Fruit fly (Drosophila melanogaster) whole organism, embryonic: ENCODE results near the gene BORCS6.

ENCODE experiments used
- Ada2b ChIP-seq: fragments of 200-800 bp; sonication (Bioruptor generic); IDR thresholded peaks from 2 replicates; pipeline ENCODE4 v1.3.6; 2022; ENCODE audit warnings: missing biosample characterization, missing genetic modification characterization
- Blimp-1 ChIP-seq: fragments of 200-800 bp; sonication (Bioruptor generic); optimal IDR thresholded peaks from 3 replicates; lab custom pipeline; 2018; ENCODE audit warnings: missing biosample characterization, missing genetic modification characterization, mild to moderate bottlenecking, moderate library complexity, missing genetic modification reagents
- CG10147 ChIP-seq: fragments of 200-800 bp; sonication (Bioruptor generic); optimal IDR thresholded peaks from 2 replicates; lab custom pipeline; 2019; ENCODE audit warnings: missing biosample characterization, mild to moderate bottlenecking, missing genetic modification characterization, moderate library complexity
- CG10321 ChIP-seq: fragments of 200-800 bp; sonication (Bioruptor generic); IDR thresholded peaks from 2 replicates; pipeline ENCODE4 v1.3.6; 2022; ENCODE audit warnings: missing biosample characterization, missing genetic modification characterization
- CG10366 ChIP-seq: fragments of 200-800 bp; sonication (Bioruptor generic); IDR thresholded peaks from 2 replicates; pipeline ENCODE4 v1.3.6; 2022; ENCODE audit warnings: missing biosample characterization, missing genetic modification characterization
- CG10959 ChIP-seq: fragments of 200-800 bp; sonication (Bioruptor generic); IDR thresholded peaks from 2 replicates; pipeline ENCODE4 v1.3.6; 2022; ENCODE audit warnings: missing biosample characterization, missing genetic modification characterization
- CG12219 ChIP-seq: fragments of 200-800 bp; sonication (Bioruptor generic); optimal IDR thresholded peaks from 3 replicates; lab custom pipeline; 2018; ENCODE audit warnings: missing biosample characterization, mild to moderate bottlenecking, missing genetic modification characterization
- CG12236 ChIP-seq: fragments of 200-800 bp; sonication (Bioruptor generic); optimal IDR thresholded peaks from 2 replicates; lab custom pipeline; 2016; ENCODE audit warnings: missing biosample characterization, missing genetic modification characterization
- CG13775 ChIP-seq: fragments of 200-800 bp; sonication (Bioruptor generic); optimal IDR thresholded peaks from 3 replicates; lab custom pipeline; 2017; ENCODE audit warnings: missing biosample characterization, mild to moderate bottlenecking, missing genetic modification characterization
- CG13894 ChIP-seq: fragments of 200-800 bp; sonication (Bioruptor generic); optimal IDR thresholded peaks from 3 replicates; lab custom pipeline; 2018; ENCODE audit warnings: missing biosample characterization, mild to moderate bottlenecking, missing genetic modification characterization, moderate library complexity
- CG14441 ChIP-seq: fragments of 200-800 bp; sonication (Bioruptor generic); IDR thresholded peaks from 2 replicates; pipeline ENCODE4 v1.3.6; 2022; ENCODE audit warnings: missing biosample characterization, missing genetic modification characterization
- CG15011 ChIP-seq: fragments of 200-800 bp; sonication (Bioruptor generic); optimal IDR thresholded peaks from 3 replicates; lab custom pipeline; 2018; ENCODE audit warnings: missing biosample characterization, mild to moderate bottlenecking, missing genetic modification characterization
- CG18011 ChIP-seq: fragments of 200-800 bp; sonication (Bioruptor generic); optimal IDR thresholded peaks from 2 replicates; lab custom pipeline; 2017; ENCODE audit warnings: missing biosample characterization, missing genetic modification characterization, mild to moderate bottlenecking, moderate library complexity, missing genotype
- CG18262 ChIP-seq: fragments of 200-800 bp; optimal IDR thresholded peaks from 3 replicates; lab custom pipeline; 2019; ENCODE audit warnings: missing biosample characterization, mild to moderate bottlenecking, missing genetic modification characterization, moderate library complexity
- CG18599 ChIP-seq: fragments of 200-800 bp; sonication (Bioruptor generic); optimal IDR thresholded peaks from 3 replicates; lab custom pipeline; 2017; ENCODE audit warnings: missing biosample characterization, missing genetic modification characterization, mild to moderate bottlenecking, moderate library complexity, missing genetic modification reagents
- CG2889 ChIP-seq: fragments of 200-800 bp; sonication (Bioruptor generic); IDR thresholded peaks from 3 replicates; pipeline ENCODE4 v1.3.6; 2022; ENCODE audit warnings: missing biosample characterization, missing genetic modification characterization
- CG30431 ChIP-seq: fragments of 200-800 bp; sonication (Bioruptor generic); optimal IDR thresholded peaks from 2 replicates; lab custom pipeline; 2017; ENCODE audit warnings: missing biosample characterization, missing genetic modification characterization
- CG3281 ChIP-seq: fragments of 200-800 bp; sonication (Bioruptor generic); optimal IDR thresholded peaks from 3 replicates; lab custom pipeline; 2017; ENCODE audit warnings: missing biosample characterization, mild to moderate bottlenecking, missing genetic modification characterization
- CG4328 ChIP-seq: fragments of 200-800 bp; sonication (Bioruptor generic); optimal IDR thresholded peaks from 3 replicates; lab custom pipeline; 2017; ENCODE audit warnings: missing biosample characterization, missing genetic modification reagents, missing genetic modification characterization
- CG4424 ChIP-seq: fragments of 200-800 bp; sonication (Bioruptor generic); optimal IDR thresholded peaks from 3 replicates; lab custom pipeline; 2016; ENCODE audit warnings: missing biosample characterization, missing genetic modification characterization
- CG4730 ChIP-seq: fragments of 200-800 bp; sonication (Bioruptor generic); IDR thresholded peaks from 2 replicates; pipeline ENCODE4 v1.3.6; 2022; ENCODE audit warnings: missing biosample characterization, missing genetic modification characterization
- CG6683 ChIP-seq: fragments of 200-800 bp; sonication (Bioruptor generic); optimal IDR thresholded peaks from 2 replicates; lab custom pipeline; 2017; ENCODE audit warnings: missing biosample characterization, mild to moderate bottlenecking, missing genetic modification characterization, missing genetic modification reagents
- CG6765 ChIP-seq: fragments of 200-800 bp; sonication (Bioruptor generic); optimal IDR thresholded peaks from 3 replicates; lab custom pipeline; 2017; ENCODE audit warnings: missing biosample characterization, mild to moderate bottlenecking, missing genetic modification characterization
- CG7839 ChIP-seq: fragments of 200-800 bp; sonication (Bioruptor generic); optimal IDR thresholded peaks from 3 replicates; lab custom pipeline; 2018; ENCODE audit warnings: missing biosample characterization, mild to moderate bottlenecking, missing genetic modification characterization, moderate library complexity
- CHES-1-like ChIP-seq: fragments of 200-800 bp; sonication (Bioruptor generic); optimal IDR thresholded peaks from 2 replicates; lab custom pipeline; 2016; ENCODE audit warnings: missing biosample characterization, missing genetic modification characterization
- CoRest ChIP-seq: fragments of 200-800 bp; sonication (Bioruptor generic); optimal IDR thresholded peaks from 3 replicates; lab custom pipeline; 2018; ENCODE audit warnings: missing biosample characterization, mild to moderate bottlenecking, missing genetic modification characterization, moderate library complexity
- Dad ChIP-seq: fragments of 200-800 bp; sonication (Bioruptor generic); optimal IDR thresholded peaks from 3 replicates; lab custom pipeline; 2016; ENCODE audit warnings: missing biosample characterization, missing genetic modification characterization
- Dek ChIP-seq: fragments of 200-800 bp; sonication (Bioruptor generic); optimal IDR thresholded peaks from 3 replicates; lab custom pipeline; 2019; ENCODE audit warnings: missing biosample characterization, mild to moderate bottlenecking, missing genetic modification characterization, moderate library complexity
- E2f2 ChIP-seq: fragments of 200-800 bp; sonication (Bioruptor generic); IDR thresholded peaks from 2 replicates; pipeline ENCODE4 v1.3.6; 2022; ENCODE audit warnings: missing biosample characterization, missing genetic modification characterization
- ERR ChIP-seq: fragments of 200-800 bp; sonication (Bioruptor generic); optimal IDR thresholded peaks from 2 replicates; lab custom pipeline; 2016; ENCODE audit warnings: missing biosample characterization, missing genetic modification characterization
- Elba2 ChIP-seq: fragments of 200-800 bp; sonication (Bioruptor generic); optimal IDR thresholded peaks from 3 replicates; lab custom pipeline; 2016; ENCODE audit warnings: missing biosample characterization, missing genetic modification characterization
- GATAe ChIP-seq: fragments of 200-800 bp; sonication (Bioruptor generic); conservative IDR thresholded peaks from 2 replicates; pipeline ENCODE4 v1.3.6; 2022; ENCODE audit warnings: missing biosample characterization, missing genetic modification characterization
- Gug ChIP-seq: fragments of 200-800 bp; sonication (Bioruptor generic); IDR thresholded peaks from 4 replicates; pipeline ENCODE4 v1.3.6; 2022; ENCODE audit warnings: missing biosample characterization, missing genetic modification characterization
- Hey ChIP-seq: fragments of 200-800 bp; sonication (Bioruptor generic); optimal IDR thresholded peaks from 3 replicates; lab custom pipeline; 2018; ENCODE audit warnings: missing biosample characterization, mild to moderate bottlenecking, missing genetic modification characterization
- Lim3 ChIP-seq: fragments of 200-800 bp; sonication (Bioruptor generic); IDR thresholded peaks from 2 replicates; pipeline ENCODE4 v1.3.6; 2022; ENCODE audit warnings: missing biosample characterization, missing genetic modification characterization
- Rx ChIP-seq: fragments of 200-800 bp; sonication (Bioruptor generic); IDR thresholded peaks from 2 replicates; pipeline ENCODE4 v1.3.6; 2022; ENCODE audit warnings: missing biosample characterization, missing genetic modification characterization
- ase ChIP-seq: fragments of 200-800 bp; sonication (Bioruptor generic); IDR thresholded peaks from 3 replicates; pipeline ENCODE4 v1.3.6; 2022; ENCODE audit warnings: missing biosample characterization, missing genetic modification characterization
- cas ChIP-seq: fragments of 200-800 bp; sonication (Bioruptor generic); IDR thresholded peaks from 2 replicates; pipeline ENCODE4 v1.3.6; 2022; ENCODE audit warnings: missing biosample characterization, missing genetic modification characterization
- cwo ChIP-seq: fragments of 200-800 bp; sonication (Bioruptor generic); optimal IDR thresholded peaks from 3 replicates; lab custom pipeline; 2017; ENCODE audit warnings: missing biosample characterization, missing genetic modification characterization, mild to moderate bottlenecking, moderate library complexity, missing genetic modification reagents
- emc ChIP-seq: fragments of 200-800 bp; sonication (Bioruptor generic); optimal IDR thresholded peaks from 2 replicates; lab custom pipeline; 2016; ENCODE audit warnings: missing biosample characterization, missing genetic modification characterization
- h ChIP-seq: fragments of >200 bp; optimal IDR thresholded peaks from 2 replicates; lab custom pipeline; 2017
- ind ChIP-seq: fragments of 200-800 bp; sonication (Bioruptor generic); optimal IDR thresholded peaks from 3 replicates; lab custom pipeline; 2016; ENCODE audit warnings: missing biosample characterization, missing genetic modification characterization
- lab ChIP-seq: fragments of 200-800 bp; sonication (Bioruptor generic); optimal IDR thresholded peaks from 3 replicates; lab custom pipeline; 2017; ENCODE audit warnings: missing biosample characterization, missing genetic modification characterization, mild to moderate bottlenecking, moderate library complexity, missing genetic modification reagents
- nau ChIP-seq: fragments of 200-800 bp; sonication (Bioruptor generic); optimal IDR thresholded peaks from 3 replicates; lab custom pipeline; 2017; ENCODE audit warnings: missing biosample characterization, mild to moderate bottlenecking, missing genetic modification characterization, missing genetic modification reagents
- run ChIP-seq: fragments of 200-800 bp; sonication (Bioruptor generic); optimal IDR thresholded peaks from 3 replicates; lab custom pipeline; 2018; ENCODE audit warnings: missing biosample characterization, mild to moderate bottlenecking, missing genetic modification characterization
- schlank ChIP-seq: fragments of 200-800 bp; sonication (Bioruptor generic); optimal IDR thresholded peaks from 2 replicates; lab custom pipeline; 2018; ENCODE audit warnings: missing biosample characterization, mild to moderate bottlenecking, missing genetic modification characterization
- sna ChIP-seq: fragments of 200-800 bp; sonication (Bioruptor generic); IDR thresholded peaks from 2 replicates; pipeline ENCODE4 v1.3.6; 2022; ENCODE audit warnings: missing biosample characterization, missing genetic modification characterization; ENCODE audit not compliant: partially characterized antibody
- tio ChIP-seq: fragments of 200-800 bp; sonication (Bioruptor generic); optimal IDR thresholded peaks from 2 replicates; lab custom pipeline; 2017; ENCODE audit warnings: missing biosample characterization, missing genetic modification characterization, inconsistent platforms
- wdn ChIP-seq: fragments of 200-800 bp; sonication (Bioruptor generic); IDR thresholded peaks from 2 replicates; pipeline ENCODE4 v1.3.6; 2022; ENCODE audit warnings: missing biosample characterization, missing genetic modification characterization
- zf30C ChIP-seq: fragments of 200-800 bp; sonication (Bioruptor generic); optimal IDR thresholded peaks from 3 replicates; lab custom pipeline; 2018; ENCODE audit warnings: missing biosample characterization, mild to moderate bottlenecking, missing genetic modification characterization

Gene BORCS6

dm6 chr3L:563002-563627 is 22.5 kb downstream of the BORCS6 start (continued):
- TF ChIP-seq CG3281 (GFP tag; lab: Kevin White, UChicago) (peak; percentile 61), h (no peak), cwo (GFP tag; lab: Kevin White, UChicago) (peak; percentile 64), lab (peak; percentile 73), CG18262 (peak; percentile 58), Ada2b (GFP tag; lab: Robert Waterston, UW) (peak; percentile 71), ind (GFP tag; lab: Kevin White, UChicago) (peak; percentile 60), CHES-1-like (GFP tag; lab: Kevin White, UChicago) (no peak), Dek (tag; lab: Kevin White, UChicago) (peak; percentile 34), wdn (GFP tag; lab: Robert Waterston, UW) (no peak), CG4730 (0 out of 2 replicates have a peak, but pooled peaks have one; percentile 27), Hey (no peak), CG12236 (GFP tag; lab: Kevin White, UChicago) (no peak), schlank (no peak), GATAe (no peak), Rx (GFP tag; lab: Robert Waterston, UW) (peak; percentile 48), Blimp-1 (GFP tag; lab: Kevin White, UChicago) (peak; percentile 78), CG6683 (GFP tag; lab: Kevin White, UChicago) (peak; percentile 20), CG10366 (GFP tag; lab: Robert Waterston, UW) (peak; percentile 42; the same call in 1 of the 2 replicates), Gug (GFP tag; lab: Robert Waterston, UW) (peak; percentile 6; the same call in 1 of the 4 replicates), CG2889 (GFP tag; lab: Robert Waterston, UW) (no peak), CG15011 (GFP tag; lab: Kevin White, UChicago) (no peak), CG4424 (GFP tag; lab: Kevin White, UChicago) (peak; percentile 73), ase (GFP tag; lab: Robert Waterston, UW) (0 out of 3 replicates have a peak, but pooled peaks have one; percentile 33), CG13775 (peak; percentile 29), Lim3 (no peak), zf30C (no peak), sna (GFP tag; lab: Robert Waterston, UW) (no peak), CG6765 (GFP tag; lab: Kevin White, UChicago) (no peak), nau (GFP tag; lab: Kevin White, UChicago) (no peak), tio (no peak), CG4328 (no peak), E2f2 (GFP tag; lab: Robert Waterston, UW) (peak; percentile 46; the same call in 1 of the 2 replicates), cas (GFP tag; lab: Robert Waterston, UW) (no peak), run (tag; lab: Kevin White, UChicago) (peak; percentile 58), Dad (GFP tag; lab: Kevin White, UChicago) (peak; percentile 45), CG18011 (GFP tag; lab: Kevin White, UChicago) (peak; percentile 23), CoRest (peak; percentile 54), CG30431 (GFP tag; lab: Kevin White, UChicago) (peak; percentile 21), ERR (GFP tag; lab: Kevin White, UChicago) (peak; percentile 37), Elba2 (no peak), CG10959 (GFP tag; lab: Robert Waterston, UW) (0 out of 2 replicates have a peak, but pooled peaks have one; percentile 40), CG13894 (tag; lab: Kevin White, UChicago) (no peak), emc (peak; percentile 15), CG18599 (GFP tag; lab: Kevin White, UChicago) (peak; percentile 40), CG10147 (GFP tag; lab: Kevin White, UChicago) (peak; percentile 67), CG14441 (peak; percentile 68), CG10321 (no peak), CG7839 (tag; lab: Kevin White, UChicago) (peak; percentile 67), CG12219 (peak; percentile 64)
